Fruit fly (Drosophila melanogaster) whole organism, embryonic: ENCODE results near the gene eIF2Bepsilon.

Experiments
- Adf1 ChIP-seq: fragments of 200-800 bp; sonication (Bioruptor generic); IDR thresholded peaks from 2 replicates; pipeline ENCODE4 v1.3.6; 2022; ENCODE audit warnings: missing biosample characterization, missing genetic modification characterization
- C15 ChIP-seq: fragments of 200-800 bp; sonication (Bioruptor generic); IDR thresholded peaks from 3 replicates; pipeline ENCODE4 v1.3.6; 2022; ENCODE audit warnings: missing biosample characterization, missing genetic modification characterization
- CG11723 ChIP-seq: fragments of 200-800 bp; sonication (Bioruptor generic); optimal IDR thresholded peaks from 2 replicates; lab custom pipeline; 2017; ENCODE audit warnings: missing biosample characterization, mild to moderate bottlenecking, missing genetic modification characterization
- CG12104 ChIP-seq: fragments of 200-800 bp; sonication (Bioruptor generic); optimal IDR thresholded peaks from 3 replicates; lab custom pipeline; 2016; ENCODE audit warnings: missing biosample characterization, missing genetic modification characterization
- CG12659 ChIP-seq: fragments of 200-800 bp; sonication (Bioruptor generic); optimal IDR thresholded peaks from 3 replicates; lab custom pipeline; 2017; ENCODE audit warnings: mild to moderate bottlenecking, missing biosample characterization, missing genetic modification reagents, missing genetic modification characterization
- CG13296 ChIP-seq: fragments of 200-800 bp; sonication (Bioruptor generic); optimal IDR thresholded peaks from 3 replicates; lab custom pipeline; 2018; ENCODE audit warnings: missing biosample characterization, mild to moderate bottlenecking, missing genetic modification characterization
- CG15011 ChIP-seq: fragments of 200-800 bp; sonication (Bioruptor generic); optimal IDR thresholded peaks from 3 replicates; lab custom pipeline; 2018; ENCODE audit warnings: missing biosample characterization, mild to moderate bottlenecking, missing genetic modification characterization
- CG16779 ChIP-seq: fragments of 200-800 bp; sonication (Bioruptor generic); IDR thresholded peaks from 2 replicates; pipeline ENCODE4 v1.3.6; 2022; ENCODE audit warnings: missing biosample characterization, missing genetic modification characterization
- CG16813 ChIP-seq: fragments of 200-800 bp; sonication (Bioruptor generic); IDR thresholded peaks from 3 replicates; pipeline ENCODE4 v1.3.6; 2022; ENCODE audit warnings: missing biosample characterization, missing genetic modification characterization; ENCODE audit not compliant: partially characterized antibody
- CG30431 ChIP-seq: fragments of 200-800 bp; sonication (Bioruptor generic); optimal IDR thresholded peaks from 2 replicates; lab custom pipeline; 2017; ENCODE audit warnings: missing biosample characterization, missing genetic modification characterization
- CG3407 ChIP-seq: fragments of 200-800 bp; sonication (Bioruptor generic); optimal IDR thresholded peaks from 2 replicates; lab custom pipeline; 2018; ENCODE audit warnings: missing biosample characterization, mild to moderate bottlenecking, missing genetic modification characterization
- CG6254 ChIP-seq: fragments of 200-800 bp; sonication (Bioruptor generic); optimal IDR thresholded peaks from 3 replicates; lab custom pipeline; 2017; ENCODE audit warnings: mild to moderate bottlenecking, missing biosample characterization, missing genetic modification reagents, missing genetic modification characterization
- CG8290 ChIP-seq, 3 experiments: fragments of 200-800 bp; sonication (Bioruptor generic); optimal IDR thresholded peaks; 2 replicates each; lab custom pipeline; 2016 to 2019; ENCODE audit warnings: missing biosample characterization in 3 of 3, missing genetic modification characterization in 3 of 3, mild to moderate bottlenecking in 2 of 3, moderate library complexity in 1 of 3
- CG8359 ChIP-seq: fragments of 200-800 bp; sonication (Bioruptor generic); optimal IDR thresholded peaks from 2 replicates; lab custom pipeline; 2017; ENCODE audit warnings: missing biosample characterization, mild to moderate bottlenecking, missing genetic modification characterization, borderline replicate concordance
- CG9215 ChIP-seq: fragments of 200-800 bp; sonication (Bioruptor generic); IDR thresholded peaks from 2 replicates; pipeline ENCODE4 v1.3.6; 2022; ENCODE audit warnings: missing biosample characterization, missing genetic modification characterization
- CG9727 ChIP-seq: fragments of 200-800 bp; sonication (Bioruptor generic); optimal IDR thresholded peaks from 3 replicates; lab custom pipeline; 2017; ENCODE audit warnings: missing biosample characterization, mild to moderate bottlenecking, missing genetic modification characterization
- CG9817 ChIP-seq: fragments of 200-800 bp; sonication (Bioruptor generic); optimal IDR thresholded peaks from 2 replicates; lab custom pipeline; 2018; ENCODE audit warnings: missing biosample characterization, mild to moderate bottlenecking, missing genetic modification characterization, moderate library complexity
- ERR ChIP-seq: fragments of 200-800 bp; sonication (Bioruptor generic); optimal IDR thresholded peaks from 2 replicates; lab custom pipeline; 2016; ENCODE audit warnings: missing biosample characterization, missing genetic modification characterization
- Elba2 ChIP-seq: fragments of 200-800 bp; sonication (Bioruptor generic); optimal IDR thresholded peaks from 3 replicates; lab custom pipeline; 2016; ENCODE audit warnings: missing biosample characterization, missing genetic modification characterization
- HLH3B ChIP-seq: fragments of 200-800 bp; sonication (Bioruptor generic); IDR thresholded peaks from 2 replicates; pipeline ENCODE4 v1.3.6; 2022; ENCODE audit warnings: missing biosample characterization, missing genetic modification characterization
- MESR4 ChIP-seq: fragments of 200-800 bp; sonication (Bioruptor generic); optimal IDR thresholded peaks from 2 replicates; lab custom pipeline; 2018; ENCODE audit warnings: missing biosample characterization, mild to moderate bottlenecking, missing genetic modification characterization, moderate library complexity
- Neu2 ChIP-seq: fragments of 200-800 bp; sonication (Bioruptor generic); optimal IDR thresholded peaks from 3 replicates; lab custom pipeline; 2016; ENCODE audit warnings: missing biosample characterization, missing genetic modification characterization, borderline replicate concordance
- NfI ChIP-seq: fragments of 200-800 bp; sonication (Bioruptor generic); optimal IDR thresholded peaks from 3 replicates; lab custom pipeline; 2018; ENCODE audit warnings: missing biosample characterization, mild to moderate bottlenecking, missing genetic modification characterization, moderate library complexity
- Optix ChIP-seq: fragments of 200-800 bp; sonication (Bioruptor generic); IDR thresholded peaks from 3 replicates; pipeline ENCODE4 v1.3.6; 2022; ENCODE audit warnings: missing biosample characterization, missing genetic modification characterization
- Rfx ChIP-seq: fragments of 200-800 bp; sonication (Bioruptor generic); IDR thresholded peaks from 2 replicates; pipeline ENCODE4 v1.3.6; 2022; ENCODE audit warnings: missing biosample characterization, missing genetic modification characterization
- al ChIP-seq: fragments of 200-800 bp; sonication (Bioruptor generic); IDR thresholded peaks from 2 replicates; pipeline ENCODE4 v1.3.6; 2022; ENCODE audit warnings: missing biosample characterization, missing genetic modification characterization
- ara ChIP-seq: fragments of 200-800 bp; sonication (Bioruptor generic); IDR thresholded peaks from 2 replicates; pipeline ENCODE4 v1.3.6; 2022; ENCODE audit warnings: missing biosample characterization, missing genetic modification characterization
- bsh ChIP-seq, 2 experiments: fragments of 200-800 bp; sonication (Bioruptor generic); optimal IDR thresholded peaks; 2 replicates each; lab custom pipeline; 2017 to 2018; ENCODE audit warnings: mild to moderate bottlenecking in 2 of 2, missing biosample characterization in 2 of 2, missing genetic modification characterization in 2 of 2, moderate library complexity in 1 of 2
- chinmo ChIP-seq: fragments of 200-800 bp; sonication (Bioruptor generic); IDR thresholded peaks from 4 replicates; pipeline ENCODE4 v1.3.6; 2022; ENCODE audit warnings: missing biosample characterization, missing genetic modification characterization; ENCODE audit not compliant: partially characterized antibody
- crp ChIP-seq, 2 experiments: fragments of 200-800 bp; sonication (Bioruptor generic); optimal IDR thresholded peaks; 2 replicates in 1 of 2; 3 replicates in 1 of 2; lab custom pipeline; 2017; ENCODE audit warnings: missing biosample characterization in 2 of 2, missing genetic modification characterization in 2 of 2, mild to moderate bottlenecking in 1 of 2, moderate library complexity in 1 of 2
- danr ChIP-seq: fragments of 200-800 bp; sonication (Bioruptor generic); IDR thresholded peaks from 2 replicates; pipeline ENCODE4 v1.3.6; 2022; ENCODE audit warnings: missing biosample characterization, missing genetic modification characterization
- eyg ChIP-seq: fragments of 200-800 bp; sonication (Bioruptor generic); optimal IDR thresholded peaks from 3 replicates; lab custom pipeline; 2016; ENCODE audit warnings: missing biosample characterization, missing genetic modification characterization
- fd96Cb ChIP-seq: fragments of 200-800 bp; sonication (Bioruptor generic); optimal IDR thresholded peaks from 2 replicates; lab custom pipeline; 2018; ENCODE audit warnings: missing biosample characterization, mild to moderate bottlenecking, missing genetic modification characterization, moderate library complexity
- gcm ChIP-seq: fragments of 200-800 bp; sonication (Bioruptor generic); optimal IDR thresholded peaks from 2 replicates; lab custom pipeline; 2019; ENCODE audit warnings: missing biosample characterization, mild to moderate bottlenecking, missing genetic modification characterization, moderate library complexity
- jumu ChIP-seq: fragments of 200-800 bp; sonication (Bioruptor generic); optimal IDR thresholded peaks from 3 replicates; lab custom pipeline; 2016; ENCODE audit warnings: missing biosample characterization, missing genetic modification characterization
- kay ChIP-seq: fragments of 200-800 bp; sonication (Bioruptor generic); optimal IDR thresholded peaks from 2 replicates; lab custom pipeline; 2016; ENCODE audit warnings: missing biosample characterization, missing genetic modification characterization
- knrl ChIP-seq: fragments of 200-800 bp; sonication (Bioruptor generic); IDR thresholded peaks from 3 replicates; pipeline ENCODE4 v1.3.6; 2022; ENCODE audit warnings: missing biosample characterization, missing genetic modification characterization; ENCODE audit not compliant: partially characterized antibody
- lbe ChIP-seq: fragments of 200-800 bp; sonication (Bioruptor generic); optimal IDR thresholded peaks from 2 replicates; lab custom pipeline; 2016; ENCODE audit warnings: missing biosample characterization, mild to moderate bottlenecking, missing genetic modification characterization
- luna ChIP-seq: fragments of 200-800 bp; sonication (Bioruptor generic); optimal IDR thresholded peaks from 2 replicates; lab custom pipeline; 2016; ENCODE audit warnings: missing biosample characterization, missing genetic modification characterization
- nau ChIP-seq: fragments of 200-800 bp; sonication (Bioruptor generic); optimal IDR thresholded peaks from 3 replicates; lab custom pipeline; 2017; ENCODE audit warnings: missing biosample characterization, mild to moderate bottlenecking, missing genetic modification characterization, missing genetic modification reagents
- nom ChIP-seq: fragments of 200-800 bp; sonication (Bioruptor generic); optimal IDR thresholded peaks from 2 replicates; lab custom pipeline; 2017; ENCODE audit warnings: missing biosample characterization, missing genetic modification characterization, mild to moderate bottlenecking, moderate library complexity, missing genetic modification reagents
- pzg ChIP-seq: fragments of 200-800 bp; sonication (Bioruptor generic); optimal IDR thresholded peaks from 3 replicates; lab custom pipeline; 2018; ENCODE audit warnings: missing biosample characterization, mild to moderate bottlenecking, missing genetic modification characterization, moderate library complexity
- ro ChIP-seq: fragments of 200-800 bp; sonication (Bioruptor generic); IDR thresholded peaks from 2 replicates; pipeline ENCODE4 v1.3.6; 2022; ENCODE audit warnings: missing biosample characterization, missing genetic modification characterization
- seq ChIP-seq: fragments of 200-800 bp; sonication (Bioruptor generic); IDR thresholded peaks from 2 replicates; pipeline ENCODE4 v1.3.6; 2022; ENCODE audit warnings: missing biosample characterization, missing genetic modification characterization
- shn ChIP-seq: fragments of 200-800 bp; sonication (Bioruptor generic); optimal IDR thresholded peaks from 3 replicates; lab custom pipeline; 2016; ENCODE audit warnings: missing biosample characterization, missing genetic modification characterization
- slou ChIP-seq: fragments of 200-800 bp; sonication (Bioruptor generic); optimal IDR thresholded peaks from 3 replicates; lab custom pipeline; 2016; ENCODE audit warnings: missing biosample characterization, missing genetic modification characterization
- slp2 ChIP-seq: fragments of 200-800 bp; sonication (Bioruptor generic); optimal IDR thresholded peaks from 2 replicates; lab custom pipeline; 2016; ENCODE audit warnings: missing biosample characterization, missing genetic modification characterization
- wor ChIP-seq: fragments of 200-800 bp; sonication (Bioruptor generic); IDR thresholded peaks from 2 replicates; pipeline ENCODE4 v1.3.6; 2022; ENCODE audit warnings: missing biosample characterization, missing genetic modification characterization

Gene eIF2Bepsilon

dm6 chrX:1922765-1923501 is at the start of gene eIF2Bepsilon, which contains the start of gene Ocrl (continued):
- TF ChIP-seq chinmo (GFP tag; lab: Robert Waterston, UW) (0 out of 4 replicates have a peak, but pooled peaks have one; percentile 58), seq (no peak), CG11723 (GFP tag; lab: Kevin White, UChicago) (no peak), CG16779 (GFP tag; lab: Robert Waterston, UW) (no peak), CG15011 (GFP tag; lab: Kevin White, UChicago) (no peak), slou (GFP tag; lab: Kevin White, UChicago) (no peak), CG16813 (GFP tag; lab: Robert Waterston, UW) (no peak), nom (GFP tag; lab: Kevin White, UChicago) (no peak), luna (GFP tag; lab: Kevin White, UChicago) (no peak), knrl (0 out of 3 replicates have a peak, but pooled peaks have one; percentile 24), gcm (GFP tag; lab: Kevin White, UChicago) (no peak), bsh (GFP tag; optimal IDR thresholded peaks at IDR 0.05; lab: Kevin White, UChicago) (no peak), eyg (no peak), jumu (GFP tag; lab: Kevin White, UChicago) (no peak), lbe (GFP tag; lab: Kevin White, UChicago) (no peak), danr (GFP tag; lab: Robert Waterston, UW) (no peak), NfI (GFP tag; lab: Kevin White, UChicago) (no peak), shn (GFP tag; lab: Kevin White, UChicago) (no peak), CG3407 (GFP tag; lab: Kevin White, UChicago) (no peak), crp (GFP tag; optimal IDR thresholded peaks at IDR 0.05; lab: Kevin White, UChicago) (peak in 1 of 2 experiments; percentile 35), CG9817 (tag; lab: Kevin White, UChicago) (no peak), ro (GFP tag; lab: Robert Waterston, UW) (no peak), al (GFP tag; lab: Robert Waterston, UW) (no peak), Adf1 (GFP tag; lab: Robert Waterston, UW) (no peak), kay (GFP tag; lab: Kevin White, UChicago) (peak; percentile 27), CG8359 (GFP tag; lab: Kevin White, UChicago) (no peak), Optix (GFP tag; lab: Robert Waterston, UW) (no peak), ERR (GFP tag; lab: Kevin White, UChicago) (peak; percentile 30), fd96Cb (tag; lab: Kevin White, UChicago) (no peak), pzg (peak; percentile 98), MESR4 (GFP tag; lab: Kevin White, UChicago) (peak; percentile 88), CG30431 (no peak), Neu2 (GFP tag; lab: Kevin White, UChicago) (peak; percentile 78), CG12104 (GFP tag; lab: Kevin White, UChicago) (no peak), CG13296 (GFP tag; lab: Kevin White, UChicago) (no peak), Elba2 (GFP tag; lab: Kevin White, UChicago) (peak; percentile 93), CG9727 (GFP tag; lab: Kevin White, UChicago) (no peak), HLH3B (GFP tag; lab: Robert Waterston, UW) (no peak), CG8290 (GFP tag; optimal IDR thresholded peaks at IDR 0.05; lab: Kevin White, UChicago) (no peak), CG8290 (tag; optimal IDR thresholded peaks at IDR 0.05; lab: Kevin White, UChicago) (no peak), CG12659 (peak; percentile 77), ara (no peak), CG9215 (no peak), nau (no peak), C15 (GFP tag; lab: Robert Waterston, UW) (no peak), slp2 (GFP tag; lab: Kevin White, UChicago) (no peak), wor (GFP tag; lab: Robert Waterston, UW) (no peak), Rfx (GFP tag; lab: Robert Waterston, UW) (0 out of 2 replicates have a peak, but pooled peaks have one; percentile 9), CG6254 (GFP tag; lab: Kevin White, UChicago) (no peak)
